Worm (Caenorhabditis elegans): ENCODE data around the gene Y50D4B.1.

DNA sequence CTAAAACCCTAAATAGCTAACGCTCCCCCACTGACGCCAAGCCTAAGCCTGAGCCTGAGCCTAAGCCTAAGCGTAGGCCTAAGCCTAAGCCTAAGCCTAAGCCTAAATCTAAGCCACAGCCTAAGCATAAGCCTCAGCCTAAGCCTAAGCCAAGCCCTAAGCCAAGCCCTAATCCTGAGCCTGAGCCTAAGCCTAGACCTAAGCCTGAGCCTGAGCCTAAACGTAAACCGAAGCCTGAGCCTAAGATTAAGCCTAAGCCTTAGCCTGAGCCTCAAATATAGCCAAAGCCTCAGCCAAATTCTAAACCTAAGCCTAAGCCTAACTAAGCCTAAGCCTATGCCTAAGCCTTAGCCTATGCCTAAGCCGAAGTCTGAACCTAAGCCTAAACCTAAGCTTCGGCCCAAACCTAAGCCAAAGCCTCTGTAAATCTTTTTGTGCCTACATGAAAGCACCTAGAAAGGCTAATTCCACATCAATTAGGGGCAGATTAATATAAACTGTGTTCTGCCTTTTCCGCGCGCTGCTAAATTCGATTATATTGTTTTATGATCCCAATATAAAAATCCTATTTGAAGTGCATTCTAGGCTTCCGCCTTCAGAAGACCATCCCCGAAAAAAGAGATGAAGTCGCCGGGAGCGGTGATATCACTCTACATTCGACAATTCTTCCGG lies 52.5 kb downstream of the Y50D4B.1 start, which contains the start of gene ptr-16:
- TF ChIP-seq ama-1 (optimal IDR thresholded peaks at IDR 0.05), result no peak
- TF ChIP-seq fkh-10 (GFP tag; optimal IDR thresholded peaks at IDR 0.05), result no peak
- TF ChIP-seq zip-5 (tag; optimal IDR thresholded peaks at IDR 0.05), result no peak
- no peak for TF ChIP-seq tbx-7 (tag; optimal IDR thresholded peaks at IDR 0.05)

Data from whole organism, late embryonic.